Fruit fly (Drosophila melanogaster) whole organism, embryonic: ENCODE measurements around the gene v.

Source experiments
- CG11695 ChIP-seq: fragments of 200-800 bp; sonication (Bioruptor generic); IDR thresholded peaks from 3 replicates; pipeline ENCODE4 v1.3.6; 2022; ENCODE audit warnings: missing biosample characterization, missing genetic modification characterization
- CG12104 ChIP-seq: fragments of 200-800 bp; sonication (Bioruptor generic); optimal IDR thresholded peaks from 3 replicates; lab custom pipeline; 2016; ENCODE audit warnings: missing biosample characterization, missing genetic modification characterization
- CG14014 ChIP-seq: fragments of 200-800 bp; sonication (Bioruptor generic); IDR thresholded peaks from 2 replicates; pipeline ENCODE4 v1.3.6; 2022; ENCODE audit warnings: missing biosample characterization, missing genetic modification characterization
- CG15269 ChIP-seq: fragments of 200-800 bp; sonication (Bioruptor generic); optimal IDR thresholded peaks from 2 replicates; lab custom pipeline; 2018; ENCODE audit warnings: missing biosample characterization, mild to moderate bottlenecking, missing genetic modification characterization, moderate library complexity
- CG15479 ChIP-seq: fragments of 200-800 bp; sonication (Bioruptor generic); optimal IDR thresholded peaks from 3 replicates; lab custom pipeline; 2019; ENCODE audit warnings: missing biosample characterization, mild to moderate bottlenecking, missing genetic modification characterization, moderate library complexity
- CG17568 ChIP-seq: fragments of 200-800 bp; sonication (Bioruptor generic); optimal IDR thresholded peaks from 2 replicates; lab custom pipeline; 2018; ENCODE audit warnings: missing biosample characterization, mild to moderate bottlenecking, missing genetic modification characterization, moderate library complexity
- CG17612 ChIP-seq: fragments of 200-800 bp; sonication (Bioruptor generic); IDR thresholded peaks from 2 replicates; pipeline ENCODE4 v1.3.6; 2022; ENCODE audit warnings: missing biosample characterization, missing genetic modification characterization
- CG18476 ChIP-seq: fragments of 200-800 bp; sonication (Bioruptor generic); optimal IDR thresholded peaks from 2 replicates; lab custom pipeline; 2016; ENCODE audit warnings: missing biosample characterization, mild to moderate bottlenecking, missing genetic modification characterization
- CG18599 ChIP-seq: fragments of 200-800 bp; sonication (Bioruptor generic); optimal IDR thresholded peaks from 3 replicates; lab custom pipeline; 2017; ENCODE audit warnings: missing biosample characterization, missing genetic modification characterization, mild to moderate bottlenecking, moderate library complexity, missing genetic modification reagents
- CG2712 ChIP-seq: fragments of 200-800 bp; optimal IDR thresholded peaks from 3 replicates; lab custom pipeline; 2019; ENCODE audit warnings: missing biosample characterization, mild to moderate bottlenecking, missing genetic modification characterization, moderate library complexity
- CG31365 ChIP-seq: fragments of 200-800 bp; sonication (Bioruptor generic); optimal IDR thresholded peaks from 2 replicates; lab custom pipeline; 2018; ENCODE audit warnings: missing biosample characterization, mild to moderate bottlenecking, missing genetic modification characterization
- CG34376 ChIP-seq: fragments of 200-800 bp; sonication (Bioruptor generic); optimal IDR thresholded peaks from 2 replicates; lab custom pipeline; 2018; ENCODE audit warnings: missing biosample characterization, mild to moderate bottlenecking, missing genetic modification characterization
- CG6689 ChIP-seq: fragments of 200-800 bp; sonication (Bioruptor generic); IDR thresholded peaks from 2 replicates; pipeline ENCODE4 v1.3.6; 2022; ENCODE audit warnings: missing biosample characterization, missing genetic modification characterization
- CG6791 ChIP-seq: fragments of 200-800 bp; sonication (Bioruptor generic); IDR thresholded peaks from 3 replicates; pipeline ENCODE4 v1.3.6; 2022; ENCODE audit warnings: missing biosample characterization, missing genetic modification characterization; ENCODE audit not compliant: partially characterized antibody
- CG7372 ChIP-seq: fragments of 200-800 bp; sonication (Bioruptor generic); IDR thresholded peaks from 2 replicates; pipeline ENCODE4 v1.3.6; 2022; ENCODE audit warnings: missing biosample characterization, missing genetic modification characterization
- CG7987 ChIP-seq: fragments of 200-800 bp; sonication (Bioruptor generic); optimal IDR thresholded peaks from 2 replicates; lab custom pipeline; 2018; ENCODE audit warnings: missing biosample characterization, mild to moderate bottlenecking, missing genetic modification characterization, moderate library complexity
- CG8478 ChIP-seq: fragments of >200 bp; optimal IDR thresholded peaks from 2 replicates; lab custom pipeline; 2018
- CG9797 ChIP-seq: fragments of 200-800 bp; sonication (Bioruptor generic); optimal IDR thresholded peaks from 3 replicates; lab custom pipeline; 2018; ENCODE audit warnings: missing biosample characterization, mild to moderate bottlenecking, missing genetic modification characterization
- CG9876 ChIP-seq: fragments of 200-800 bp; sonication (Bioruptor generic); optimal IDR thresholded peaks from 2 replicates; lab custom pipeline; 2016; ENCODE audit warnings: missing biosample characterization, missing genetic modification characterization
- CHES-1-like ChIP-seq: fragments of 200-800 bp; sonication (Bioruptor generic); optimal IDR thresholded peaks from 2 replicates; lab custom pipeline; 2016; ENCODE audit warnings: missing biosample characterization, missing genetic modification characterization
- E2f2 ChIP-seq: fragments of 200-800 bp; sonication (Bioruptor generic); IDR thresholded peaks from 2 replicates; pipeline ENCODE4 v1.3.6; 2022; ENCODE audit warnings: missing biosample characterization, missing genetic modification characterization
- Hsf ChIP-seq: fragments of 200-800 bp; sonication (Bioruptor generic); optimal IDR thresholded peaks from 3 replicates; lab custom pipeline; 2016; ENCODE audit warnings: missing biosample characterization, missing genetic modification characterization
- MBD-R2 ChIP-seq: fragments of 200-800 bp; sonication (Bioruptor generic); IDR thresholded peaks from 2 replicates; pipeline ENCODE4 v1.3.6; 2022; ENCODE audit warnings: missing biosample characterization, missing genetic modification characterization
- Ptx1 ChIP-seq: fragments of 200-800 bp; sonication (Bioruptor generic); IDR thresholded peaks from 2 replicates; pipeline ENCODE4 v1.3.6; 2022; ENCODE audit warnings: missing biosample characterization, missing genetic modification characterization
- Rfx ChIP-seq: fragments of 200-800 bp; sonication (Bioruptor generic); IDR thresholded peaks from 2 replicates; pipeline ENCODE4 v1.3.6; 2022; ENCODE audit warnings: missing biosample characterization, missing genetic modification characterization
- Xrp1 ChIP-seq: fragments of 200-800 bp; sonication (Bioruptor generic); IDR thresholded peaks from 2 replicates; pipeline ENCODE4 v1.3.6; 2022; ENCODE audit warnings: missing biosample characterization, missing genetic modification characterization
- aop ChIP-seq: fragments of 200-800 bp; sonication (Bioruptor generic); IDR thresholded peaks from 2 replicates; pipeline ENCODE4 v1.3.6; 2022; ENCODE audit warnings: missing biosample characterization, missing genetic modification characterization
- bcd ChIP-seq: fragments of 200-800 bp; sonication (Bioruptor generic); optimal IDR thresholded peaks from 2 replicates; lab custom pipeline; 2017; ENCODE audit warnings: missing biosample characterization, mild to moderate bottlenecking, missing genetic modification characterization
- cad ChIP-seq: fragments of >200 bp; optimal IDR thresholded peaks from 2 replicates; lab custom pipeline; 2017; ENCODE audit warnings: missing biosample characterization, missing genetic modification characterization
- chif ChIP-seq, 2 experiments: fragments of 200-800 bp; sonication (Bioruptor generic); optimal IDR thresholded peaks; 3 replicates each; lab custom pipeline; 2016; ENCODE audit warnings: missing biosample characterization in 2 of 2, missing genetic modification characterization in 2 of 2
- corto ChIP-seq: fragments of 200-800 bp; sonication (Bioruptor generic); optimal IDR thresholded peaks from 2 replicates; lab custom pipeline; 2016; ENCODE audit warnings: missing biosample characterization, mild to moderate bottlenecking, missing genetic modification characterization, moderate library complexity
- dan ChIP-seq: fragments of 200-800 bp; sonication (Bioruptor generic); IDR thresholded peaks from 2 replicates; pipeline ENCODE4 v1.3.6; 2022; ENCODE audit warnings: missing biosample characterization, missing genetic modification characterization
- gce ChIP-seq: fragments of 200-800 bp; sonication (Bioruptor generic); IDR thresholded peaks from 3 replicates; pipeline ENCODE4 v1.3.6; 2022; ENCODE audit warnings: missing biosample characterization, missing genetic modification characterization
- gcm2 ChIP-seq: fragments of 200-800 bp; sonication (Bioruptor generic); optimal IDR thresholded peaks from 2 replicates; lab custom pipeline; 2016; ENCODE audit warnings: missing biosample characterization, missing genetic modification characterization
- hb ChIP-seq: fragments of 200-800 bp; sonication (Bioruptor generic); IDR thresholded peaks from 3 replicates; pipeline ENCODE4 v1.3.6; 2022; ENCODE audit warnings: missing biosample characterization, missing genetic modification characterization; ENCODE audit not compliant: partially characterized antibody
- her ChIP-seq: fragments of 200-800 bp; sonication (Bioruptor generic); optimal IDR thresholded peaks from 2 replicates; lab custom pipeline; 2016; ENCODE audit warnings: missing biosample characterization, missing genetic modification characterization
- hkb ChIP-seq, 2 experiments: fragments of 200-800 bp in 1 of 2; fragments of >200 bp in 1 of 2; sonication (Bioruptor generic) in 1 of 2; IDR thresholded peaks in 1 of 2; optimal IDR thresholded peaks in 1 of 2; 2 replicates each; pipeline versions ENCODE4 v1.3.6 to Lab custom; 2017 to 2022; ENCODE audit warnings: missing biosample characterization in 1 of 2, missing genetic modification characterization in 1 of 2
- ind ChIP-seq: fragments of 200-800 bp; sonication (Bioruptor generic); optimal IDR thresholded peaks from 3 replicates; lab custom pipeline; 2016; ENCODE audit warnings: missing biosample characterization, missing genetic modification characterization
- jigr1 ChIP-seq: fragments of 200-800 bp; sonication (Bioruptor generic); IDR thresholded peaks from 3 replicates; pipeline ENCODE4 v1.3.6; 2022; ENCODE audit warnings: missing biosample characterization, missing genetic modification characterization
- jing ChIP-seq: fragments of 200-800 bp; sonication (Bioruptor generic); optimal IDR thresholded peaks from 2 replicates; lab custom pipeline; 2018; ENCODE audit warnings: missing biosample characterization, mild to moderate bottlenecking, missing genetic modification characterization
- kay ChIP-seq: fragments of 200-800 bp; sonication (Bioruptor generic); optimal IDR thresholded peaks from 2 replicates; lab custom pipeline; 2016; ENCODE audit warnings: missing biosample characterization, missing genetic modification characterization
- kni ChIP-seq: fragments of 200-800 bp; sonication (Bioruptor generic); optimal IDR thresholded peaks from 3 replicates; lab custom pipeline; 2017; ENCODE audit warnings: mild to moderate bottlenecking, missing biosample characterization, missing genetic modification reagents, missing genetic modification characterization
- luna ChIP-seq: fragments of 200-800 bp; sonication (Bioruptor generic); optimal IDR thresholded peaks from 2 replicates; lab custom pipeline; 2016; ENCODE audit warnings: missing biosample characterization, missing genetic modification characterization
- nmo ChIP-seq: fragments of 200-800 bp; sonication (Bioruptor generic); optimal IDR thresholded peaks from 2 replicates; lab custom pipeline; 2018; ENCODE audit warnings: missing biosample characterization, mild to moderate bottlenecking, missing genetic modification characterization, moderate library complexity
- pb ChIP-seq: fragments of 200-800 bp; sonication (Bioruptor generic); optimal IDR thresholded peaks from 3 replicates; lab custom pipeline; 2016; ENCODE audit warnings: missing biosample characterization, missing genetic modification characterization
- peb ChIP-seq: fragments of 200-800 bp; sonication (Bioruptor generic); IDR thresholded peaks from 2 replicates; pipeline ENCODE4 v1.3.6; 2022; ENCODE audit warnings: missing biosample characterization, missing genetic modification characterization
- run ChIP-seq: fragments of 200-800 bp; sonication (Bioruptor generic); optimal IDR thresholded peaks from 3 replicates; lab custom pipeline; 2018; ENCODE audit warnings: missing biosample characterization, mild to moderate bottlenecking, missing genetic modification characterization
- scrt ChIP-seq: fragments of 200-800 bp; sonication (Bioruptor generic); optimal IDR thresholded peaks from 2 replicates; lab custom pipeline; 2018; ENCODE audit warnings: missing biosample characterization, mild to moderate bottlenecking, missing genetic modification characterization, moderate library complexity
- sisA ChIP-seq: fragments of 200-800 bp; sonication (Bioruptor generic); IDR thresholded peaks from 2 replicates; pipeline ENCODE4 v1.3.6; 2022; ENCODE audit warnings: missing biosample characterization, missing genetic modification characterization
- stwl ChIP-seq: fragments of 200-800 bp; sonication (Bioruptor generic); optimal IDR thresholded peaks from 3 replicates; lab custom pipeline; 2018; ENCODE audit warnings: missing biosample characterization, mild to moderate bottlenecking, missing genetic modification characterization, moderate library complexity
- wdn ChIP-seq: fragments of 200-800 bp; sonication (Bioruptor generic); IDR thresholded peaks from 2 replicates; pipeline ENCODE4 v1.3.6; 2022; ENCODE audit warnings: missing biosample characterization, missing genetic modification characterization

v gene

dm6 chrX:10936599-10936998, 12.8 kb downstream of the v start (continued):
- peak; percentile 63 for TF ChIP-seq jing
- TF ChIP-seq CG18476 (GFP tag; lab: Kevin White, UChicago), result peak; percentile 61
- TF ChIP-seq CG18599 (GFP tag; lab: Kevin White, UChicago), result peak; percentile 84
- TF ChIP-seq sisA (GFP tag; lab: Robert Waterston, UW), result peak; percentile 82
- TF ChIP-seq corto (GFP tag; lab: Kevin White, UChicago), result no peak
- TF ChIP-seq CG31365 (tag; lab: Kevin White, UChicago), result peak; percentile 63
- TF ChIP-seq CG12104 (GFP tag; lab: Kevin White, UChicago), result peak; percentile 77
- peak; percentile 85 for TF ChIP-seq CG11695 (GFP tag; lab: Robert Waterston, UW)
- TF ChIP-seq CG9876 (GFP tag; lab: Kevin White, UChicago), result peak; percentile 34
- peak; percentile 85 for TF ChIP-seq CG14014 (GFP tag; lab: Robert Waterston, UW)
- no peak for TF ChIP-seq CG6791 (GFP tag; lab: Robert Waterston, UW)
- peak; percentile 82 for TF ChIP-seq kay (GFP tag; lab: Kevin White, UChicago)
- TF ChIP-seq luna, result no peak
- peak; percentile 83 for TF ChIP-seq Xrp1 (GFP tag; lab: Robert Waterston, UW)
- TF ChIP-seq CHES-1-like, result peak; percentile 73
- no peak for TF ChIP-seq dan (GFP tag; lab: Robert Waterston, UW)
- peak; percentile 75 for TF ChIP-seq bcd (GFP tag; lab: Kevin White, UChicago)
- TF ChIP-seq scrt (GFP tag; lab: Kevin White, UChicago), result peak; percentile 77
- peak; percentile 60 for TF ChIP-seq CG34376
- TF ChIP-seq hb (GFP tag; lab: Robert Waterston, UW), result no peak
- TF ChIP-seq chif (GFP tag; optimal IDR thresholded peaks at IDR 0.05; lab: Kevin White, UChicago), result peak; percentile 72 to 83
- TF ChIP-seq CG17612 (GFP tag; lab: Robert Waterston, UW), result peak; percentile 72; the same call in 1 of the 2 replicates
- TF ChIP-seq gce, result peak; percentile 84; the same call in 2 of the 3 replicates
- TF ChIP-seq stwl (tag; lab: Kevin White, UChicago), result no peak
- TF ChIP-seq CG8478 (lab: Kevin White, UChicago), result no peak
- peak; percentile 86 for TF ChIP-seq Ptx1
- TF ChIP-seq her (GFP tag; lab: Kevin White, UChicago), result peak; percentile 77
- peak; percentile 76 for TF ChIP-seq run (tag; lab: Kevin White, UChicago)
- TF ChIP-seq aop (GFP tag; lab: Robert Waterston, UW), result peak; percentile 52; the same call in 1 of the 2 replicates
- peak; percentile 69; the same call in 1 of the 2 replicates for TF ChIP-seq peb
- peak; percentile 85 for TF ChIP-seq CG6689 (GFP tag; lab: Robert Waterston, UW)
- peak; percentile 67 for TF ChIP-seq CG7372 (GFP tag; lab: Robert Waterston, UW)
- TF ChIP-seq CG15479, result no peak
- peak; percentile 50 for TF ChIP-seq wdn (GFP tag; lab: Robert Waterston, UW)
- TF ChIP-seq cad, result no peak
- peak; percentile 88 for TF ChIP-seq Rfx (GFP tag; lab: Robert Waterston, UW)
- peak; percentile 94 for TF ChIP-seq CG15269 (tag; lab: Kevin White, UChicago)
- TF ChIP-seq gcm2, result peak; percentile 7
- TF ChIP-seq CG7987 (GFP tag; lab: Kevin White, UChicago), result peak; percentile 50
- peak; percentile 21; the same call in 1 of the 3 replicates for TF ChIP-seq jigr1 (GFP tag; lab: Robert Waterston, UW)
- peak; percentile 63; the same call in 1 of the 2 replicates for TF ChIP-seq MBD-R2
- TF ChIP-seq ind, result peak; percentile 84
- TF ChIP-seq nmo (GFP tag; lab: Kevin White, UChicago), result peak; percentile 81
- no peak for TF ChIP-seq CG17568 (GFP tag; lab: Kevin White, UChicago)
- peak; percentile 66 for TF ChIP-seq pb
- peak; percentile 80 for TF ChIP-seq Hsf
- no peak for TF ChIP-seq hkb (optimal IDR thresholded peaks at IDR 0.05; lab: Kevin White, UChicago)
- TF ChIP-seq hkb (GFP tag; IDR thresholded peaks at IDR 0.05; lab: Robert Waterston, UW), result peak; percentile 90
- TF ChIP-seq E2f2 (GFP tag; lab: Robert Waterston, UW), result peak; percentile 56; the same call in 1 of the 2 replicates
- TF ChIP-seq CG9797 (GFP tag; lab: Kevin White, UChicago), result no peak
- peak; percentile 84 for TF ChIP-seq CG2712 (tag; lab: Kevin White, UChicago)
- peak; percentile 73 for TF ChIP-seq kni (GFP tag; lab: Kevin White, UChicago)
